Fruit fly (Drosophila melanogaster) whole organism: Measurements from ENCODE around the gene CG4653.

Experiments used
- CG8478 ChIP-seq: fragments of >200 bp; optimal IDR thresholded peaks from 2 replicates; lab custom pipeline; 2018; ENCODE audit warnings: inconsistent platforms
- pan ChIP-seq: fragments of >200 bp; optimal IDR thresholded peaks from 2 replicates; lab custom pipeline; 2017
- psq ChIP-seq: fragments of >200 bp; optimal IDR thresholded peaks from 2 replicates; lab custom pipeline; 2017

- TF ChIP-seq CG8478 (lab: Kevin White, UChicago) (no peak), pan (lab: Kevin White, UChicago) (no peak), psq (lab: Kevin White, UChicago) (no peak)
Measured at dm6 chrX:16750712-16751578, 47.1 kb downstream of the CG4653 start.
